Fruit fly (Drosophila melanogaster) whole organism, embryonic: ENCODE data around the gene CG32812.

Experiments used
- ATbp ChIP-seq: fragments of 200-800 bp; sonication (Bioruptor generic); optimal IDR thresholded peaks from 2 replicates; lab custom pipeline; 2017; ENCODE audit warnings: missing biosample characterization, mild to moderate bottlenecking, missing genetic modification characterization, missing genetic modification reagents
- Abd-B ChIP-seq: fragments of 200-800 bp; sonication (Bioruptor generic); optimal IDR thresholded peaks from 2 replicates; lab custom pipeline; 2018; ENCODE audit warnings: missing biosample characterization, mild to moderate bottlenecking, missing genetic modification characterization, moderate library complexity
- BEAF-32 ChIP-seq: fragments of 200-800 bp; sonication (Bioruptor generic); optimal IDR thresholded peaks from 3 replicates; lab custom pipeline; 2017; ENCODE audit warnings: missing biosample characterization, missing genetic modification characterization, mild to moderate bottlenecking, moderate library complexity, missing genetic modification reagents
- CG10209 ChIP-seq: fragments of 200-800 bp; sonication (Bioruptor generic); optimal IDR thresholded peaks from 3 replicates; lab custom pipeline; 2017; ENCODE audit warnings: missing biosample characterization, mild to moderate bottlenecking, missing genetic modification characterization, missing genetic modification reagents
- CG11093 ChIP-seq: fragments of 200-800 bp; sonication (Bioruptor generic); IDR thresholded peaks from 3 replicates; pipeline ENCODE4 v1.3.6; 2022; ENCODE audit warnings: missing biosample characterization, missing genetic modification characterization
- CG11247 ChIP-seq: fragments of 200-800 bp; sonication (Bioruptor generic); IDR thresholded peaks from 2 replicates; pipeline ENCODE4 v1.3.6; 2022; ENCODE audit warnings: missing biosample characterization, missing genetic modification characterization
- CG12071 ChIP-seq: fragments of 200-800 bp; sonication (Bioruptor generic); optimal IDR thresholded peaks from 3 replicates; lab custom pipeline; 2018; ENCODE audit warnings: missing biosample characterization, mild to moderate bottlenecking, missing genetic modification characterization
- CG12155 ChIP-seq: fragments of 200-800 bp; sonication (Bioruptor generic); optimal IDR thresholded peaks from 3 replicates; lab custom pipeline; 2016; ENCODE audit warnings: missing biosample characterization, missing genetic modification characterization
- CG13296 ChIP-seq: fragments of 200-800 bp; sonication (Bioruptor generic); optimal IDR thresholded peaks from 3 replicates; lab custom pipeline; 2018; ENCODE audit warnings: missing biosample characterization, mild to moderate bottlenecking, missing genetic modification characterization
- CG13624 ChIP-seq: fragments of 200-800 bp; sonication (Bioruptor generic); optimal IDR thresholded peaks from 2 replicates; lab custom pipeline; 2016; ENCODE audit warnings: missing biosample characterization, missing genetic modification characterization
- CG17612 ChIP-seq: fragments of 200-800 bp; sonication (Bioruptor generic); IDR thresholded peaks from 2 replicates; pipeline ENCODE4 v1.3.6; 2022; ENCODE audit warnings: missing biosample characterization, missing genetic modification characterization
- CG2202 ChIP-seq: fragments of 200-800 bp; sonication (Bioruptor generic); optimal IDR thresholded peaks from 2 replicates; lab custom pipeline; 2018; ENCODE audit warnings: missing biosample characterization, mild to moderate bottlenecking, missing genetic modification characterization
- CG31224 ChIP-seq: fragments of 200-800 bp; sonication (Bioruptor generic); IDR thresholded peaks from 2 replicates; pipeline ENCODE4 v1.3.6; 2022; ENCODE audit warnings: missing biosample characterization, missing genetic modification characterization
- CG3163 ChIP-seq: fragments of 200-800 bp; sonication (Bioruptor generic); optimal IDR thresholded peaks from 3 replicates; lab custom pipeline; 2016; ENCODE audit warnings: missing biosample characterization, missing genetic modification characterization
- CG33213 ChIP-seq: fragments of 200-800 bp; sonication (Bioruptor generic); optimal IDR thresholded peaks from 3 replicates; lab custom pipeline; 2016; ENCODE audit warnings: missing biosample characterization, missing genetic modification characterization
- CG4424 ChIP-seq: fragments of 200-800 bp; sonication (Bioruptor generic); optimal IDR thresholded peaks from 3 replicates; lab custom pipeline; 2016; ENCODE audit warnings: missing biosample characterization, missing genetic modification characterization
- CG4707 ChIP-seq: fragments of 200-800 bp; sonication (Bioruptor generic); optimal IDR thresholded peaks from 2 replicates; lab custom pipeline; 2018; ENCODE audit warnings: missing biosample characterization, mild to moderate bottlenecking, missing genetic modification characterization, moderate library complexity
- CG8765 ChIP-seq: fragments of 200-800 bp; sonication (Bioruptor generic); IDR thresholded peaks from 2 replicates; pipeline ENCODE4 v1.3.6; 2022; ENCODE audit warnings: missing biosample characterization, missing genetic modification characterization
- CG9437 ChIP-seq: fragments of 200-800 bp; sonication (Bioruptor generic); optimal IDR thresholded peaks from 2 replicates; lab custom pipeline; 2018; ENCODE audit warnings: missing biosample characterization, mild to moderate bottlenecking, missing genetic modification characterization
- CG9876 ChIP-seq: fragments of 200-800 bp; sonication (Bioruptor generic); optimal IDR thresholded peaks from 2 replicates; lab custom pipeline; 2016; ENCODE audit warnings: missing biosample characterization, missing genetic modification characterization
- Dip3 ChIP-seq: fragments of 200-800 bp; sonication (Bioruptor generic); optimal IDR thresholded peaks from 3 replicates; lab custom pipeline; 2016; ENCODE audit warnings: missing biosample characterization, missing genetic modification characterization
- Drgx ChIP-seq: fragments of 200-800 bp; sonication (Bioruptor generic); IDR thresholded peaks from 2 replicates; pipeline ENCODE4 v1.3.6; 2022; ENCODE audit warnings: missing biosample characterization, missing genetic modification characterization
- Ets65A ChIP-seq: fragments of 200-800 bp; sonication (Bioruptor generic); peaks from one replicate; lab custom pipeline; 2016; ENCODE audit warnings: missing biosample characterization, missing genetic modification characterization
- Hr3 ChIP-seq: fragments of 200-800 bp; sonication (Bioruptor generic); optimal IDR thresholded peaks from 3 replicates; lab custom pipeline; 2016; ENCODE audit warnings: missing biosample characterization, missing genetic modification characterization
- Lim3 ChIP-seq: fragments of 200-800 bp; sonication (Bioruptor generic); IDR thresholded peaks from 2 replicates; pipeline ENCODE4 v1.3.6; 2022; ENCODE audit warnings: missing biosample characterization, missing genetic modification characterization
- MBD-R2 ChIP-seq: fragments of 200-800 bp; sonication (Bioruptor generic); IDR thresholded peaks from 2 replicates; pipeline ENCODE4 v1.3.6; 2022; ENCODE audit warnings: missing biosample characterization, missing genetic modification characterization
- Oli ChIP-seq: fragments of 200-800 bp; sonication (Bioruptor generic); optimal IDR thresholded peaks from 2 replicates; lab custom pipeline; 2018; ENCODE audit warnings: missing biosample characterization, mild to moderate bottlenecking, missing genetic modification characterization, moderate library complexity
- Ssrp ChIP-seq: fragments of 200-800 bp; sonication (Bioruptor generic); optimal IDR thresholded peaks from 2 replicates; lab custom pipeline; 2018; ENCODE audit warnings: missing biosample characterization, mild to moderate bottlenecking, missing genetic modification characterization, moderate library complexity
- Trl ChIP-seq, 3 experiments: fragments of >200 bp in 2 of 3; fragments of 200-800 bp in 1 of 3; sonication (Bioruptor generic) in 1 of 3; optimal IDR thresholded peaks; 2 replicates in 1 of 3; 3 replicates in 2 of 3; lab custom pipeline; 2016 to 2017; ENCODE audit warnings: missing biosample characterization in 1 of 3, missing genetic modification characterization in 1 of 3
- Usf ChIP-seq: fragments of 200-800 bp; sonication (Bioruptor generic); optimal IDR thresholded peaks from 2 replicates; lab custom pipeline; 2017; ENCODE audit warnings: missing genotype, missing biosample characterization, missing genetic modification characterization
- Vsx1 ChIP-seq: fragments of 200-800 bp; sonication (Bioruptor generic); optimal IDR thresholded peaks from 2 replicates; lab custom pipeline; 2017; ENCODE audit warnings: missing biosample characterization, mild to moderate bottlenecking, missing genetic modification characterization, missing genetic modification reagents
- bcd ChIP-seq: fragments of 200-800 bp; sonication (Bioruptor generic); optimal IDR thresholded peaks from 2 replicates; lab custom pipeline; 2017; ENCODE audit warnings: missing biosample characterization, mild to moderate bottlenecking, missing genetic modification characterization
- chif ChIP-seq, 2 experiments: fragments of 200-800 bp; sonication (Bioruptor generic); optimal IDR thresholded peaks; 3 replicates each; lab custom pipeline; 2016; ENCODE audit warnings: missing biosample characterization in 2 of 2, missing genetic modification characterization in 2 of 2
- dan ChIP-seq: fragments of 200-800 bp; sonication (Bioruptor generic); IDR thresholded peaks from 2 replicates; pipeline ENCODE4 v1.3.6; 2022; ENCODE audit warnings: missing biosample characterization, missing genetic modification characterization
- emc ChIP-seq: fragments of 200-800 bp; sonication (Bioruptor generic); optimal IDR thresholded peaks from 2 replicates; lab custom pipeline; 2016; ENCODE audit warnings: missing biosample characterization, missing genetic modification characterization
- ewg ChIP-seq: fragments of 200-800 bp; sonication (Bioruptor generic); optimal IDR thresholded peaks from 3 replicates; lab custom pipeline; 2017; ENCODE audit warnings: mild to moderate bottlenecking, missing biosample characterization, missing genetic modification reagents, missing genetic modification characterization
- gcm2 ChIP-seq: fragments of 200-800 bp; sonication (Bioruptor generic); optimal IDR thresholded peaks from 2 replicates; lab custom pipeline; 2016; ENCODE audit warnings: missing biosample characterization, missing genetic modification characterization
- kah ChIP-seq: fragments of 200-800 bp; sonication (Bioruptor generic); optimal IDR thresholded peaks from 2 replicates; lab custom pipeline; 2018; ENCODE audit warnings: missing biosample characterization, mild to moderate bottlenecking, missing genetic modification characterization
- ken ChIP-seq: fragments of 200-800 bp; sonication (Bioruptor generic); IDR thresholded peaks from 3 replicates; pipeline ENCODE4 v1.3.6; 2022; ENCODE audit warnings: missing biosample characterization, missing genetic modification characterization
- nerfin-1 ChIP-seq: fragments of 200-800 bp; sonication (Bioruptor generic); optimal IDR thresholded peaks from 3 replicates; lab custom pipeline; 2019; ENCODE audit warnings: missing biosample characterization, mild to moderate bottlenecking, missing genetic modification characterization, moderate library complexity
- nom ChIP-seq: fragments of 200-800 bp; sonication (Bioruptor generic); optimal IDR thresholded peaks from 2 replicates; lab custom pipeline; 2017; ENCODE audit warnings: missing biosample characterization, missing genetic modification characterization, mild to moderate bottlenecking, moderate library complexity, missing genetic modification reagents
- pb ChIP-seq: fragments of 200-800 bp; sonication (Bioruptor generic); optimal IDR thresholded peaks from 3 replicates; lab custom pipeline; 2016; ENCODE audit warnings: missing biosample characterization, missing genetic modification characterization
- pho ChIP-seq: fragments of 200-800 bp; sonication (Bioruptor generic); optimal IDR thresholded peaks from 2 replicates; lab custom pipeline; 2016; ENCODE audit warnings: missing biosample characterization, missing genetic modification characterization
- pum ChIP-seq: fragments of 200-800 bp; sonication (Bioruptor generic); optimal IDR thresholded peaks from 2 replicates; lab custom pipeline; 2016; ENCODE audit warnings: missing biosample characterization, missing genetic modification characterization
- run ChIP-seq: fragments of 200-800 bp; sonication (Bioruptor generic); optimal IDR thresholded peaks from 3 replicates; lab custom pipeline; 2018; ENCODE audit warnings: missing biosample characterization, mild to moderate bottlenecking, missing genetic modification characterization
- schlank ChIP-seq: fragments of 200-800 bp; sonication (Bioruptor generic); optimal IDR thresholded peaks from 2 replicates; lab custom pipeline; 2018; ENCODE audit warnings: missing biosample characterization, mild to moderate bottlenecking, missing genetic modification characterization
- sd ChIP-seq: fragments of 200-800 bp; sonication (Bioruptor generic); optimal IDR thresholded peaks from 3 replicates; lab custom pipeline; 2018; ENCODE audit warnings: missing biosample characterization, mild to moderate bottlenecking, missing genetic modification characterization, moderate library complexity
- slou ChIP-seq: fragments of 200-800 bp; sonication (Bioruptor generic); optimal IDR thresholded peaks from 3 replicates; lab custom pipeline; 2016; ENCODE audit warnings: missing biosample characterization, missing genetic modification characterization
- trh ChIP-seq: fragments of 200-800 bp; sonication (Bioruptor generic); optimal IDR thresholded peaks from 2 replicates; lab custom pipeline; 2016; ENCODE audit warnings: missing biosample characterization, missing genetic modification characterization

Gene CG32812

dm6 chrX:1275018-1275820, 11.9 kb upstream of the CG32812 start, which contains the start of gene Atf3 (continued):
- peak; percentile 98 for TF ChIP-seq Vsx1 (GFP tag; lab: Kevin White, UChicago)
- peak; percentile 97 for TF ChIP-seq Drgx (GFP tag; lab: Robert Waterston, UW)
- peak; percentile 99 for TF ChIP-seq Hr3
- TF ChIP-seq ken (GFP tag; lab: Robert Waterston, UW): peak; percentile 98
- TF ChIP-seq CG3163: peak; percentile 94
- peak; percentile 99 for TF ChIP-seq pho (GFP tag; lab: Kevin White, UChicago)
- peak; percentile 98 for TF ChIP-seq CG11247 (GFP tag; lab: Robert Waterston, UW)
- TF ChIP-seq ATbp (GFP tag; lab: Kevin White, UChicago): peak; percentile 99
- TF ChIP-seq ewg: peak; percentile 97
- peak; percentile 99 for TF ChIP-seq CG12155 (GFP tag; lab: Kevin White, UChicago)
- peak; percentile 97 for TF ChIP-seq trh (GFP tag; lab: Kevin White, UChicago)
- TF ChIP-seq pum (GFP tag; lab: Kevin White, UChicago): peak; percentile 99
- TF ChIP-seq Lim3 (GFP tag; lab: Robert Waterston, UW): peak; percentile 93
- TF ChIP-seq CG8765: peak; percentile 95
- TF ChIP-seq nom: no peak
- TF ChIP-seq Oli: peak; percentile 100
- peak; percentile 97 for TF ChIP-seq nerfin-1
- peak; percentile 99 for TF ChIP-seq CG13296 (GFP tag; lab: Kevin White, UChicago)
- peak; percentile 99 for TF ChIP-seq Abd-B
- TF ChIP-seq chif (GFP tag; optimal IDR thresholded peaks at IDR 0.05; lab: Kevin White, UChicago): peak; percentile 98 to 99
- TF ChIP-seq dan (GFP tag; lab: Robert Waterston, UW): peak; percentile 92
- TF ChIP-seq CG10209 (GFP tag; lab: Kevin White, UChicago): peak; percentile 100
- TF ChIP-seq Ssrp (tag; lab: Kevin White, UChicago): peak; percentile 99
- TF ChIP-seq sd (tag; lab: Kevin White, UChicago): peak; percentile 97
- peak; percentile 92 for TF ChIP-seq CG4707 (GFP tag; lab: Kevin White, UChicago)
- TF ChIP-seq pb: peak; percentile 99
- peak; percentile 99 for TF ChIP-seq CG9876 (GFP tag; lab: Kevin White, UChicago)
- TF ChIP-seq Usf (GFP tag; lab: Kevin White, UChicago): peak; percentile 99
- TF ChIP-seq CG17612 (GFP tag; lab: Robert Waterston, UW): peak; percentile 96
- TF ChIP-seq Trl (optimal IDR thresholded peaks at IDR 0.05; lab: Kevin White, UChicago): no peak
- peak; percentile 99 for TF ChIP-seq Trl (GFP tag; optimal IDR thresholded peaks at IDR 0.05; lab: Kevin White, UChicago)
- peak; percentile 98 for TF ChIP-seq gcm2 (GFP tag; lab: Kevin White, UChicago)
- TF ChIP-seq Dip3 (GFP tag; lab: Kevin White, UChicago): peak; percentile 99
- peak; percentile 99 for TF ChIP-seq schlank (tag; lab: Kevin White, UChicago)
- peak; percentile 99 for TF ChIP-seq CG13624 (GFP tag; lab: Kevin White, UChicago)
- peak; percentile 96 for TF ChIP-seq CG31224
- TF ChIP-seq BEAF-32 (GFP tag; lab: Kevin White, UChicago): peak; percentile 39
- TF ChIP-seq CG2202: peak; percentile 94
- peak; percentile 99 for TF ChIP-seq slou (GFP tag; lab: Kevin White, UChicago)
- peak; percentile 98 for TF ChIP-seq CG11093
- TF ChIP-seq run: peak; percentile 99
- peak; percentile 94 for TF ChIP-seq kah (GFP tag; lab: Kevin White, UChicago)
- TF ChIP-seq MBD-R2: peak; percentile 98
- TF ChIP-seq Ets65A (GFP tag; lab: Kevin White, UChicago): peak; percentile 100
- peak; percentile 98 for TF ChIP-seq CG4424
- TF ChIP-seq CG12071 (GFP tag; lab: Kevin White, UChicago): peak; percentile 99
- peak; percentile 99 for TF ChIP-seq emc (GFP tag; lab: Kevin White, UChicago)
- peak; percentile 100 for TF ChIP-seq bcd (GFP tag; lab: Kevin White, UChicago)
- peak; percentile 99 for TF ChIP-seq CG33213
- TF ChIP-seq CG9437 (GFP tag; lab: Kevin White, UChicago): peak; percentile 95
